Worm (Caenorhabditis elegans) whole organism, late embryonic: ENCODE results near the gene C12D8.13.

Experiments used
- C38D4.7 ChIP-seq: fragments of 200-800 bp; sonication (Bioruptor generic); optimal IDR thresholded peaks from 2 replicates; lab custom pipeline; 2018; ENCODE audit warnings: mild to moderate bottlenecking, missing genetic modification characterization, moderate library complexity, missing compliant biosample characterization
- F13H6.1 ChIP-seq: sonication (generic microtip); optimal IDR thresholded peaks from 2 replicates; lab custom pipeline; 2016; ENCODE audit warnings: missing genetic modification characterization, missing compliant biosample characterization
- T23F11.4 ChIP-seq: fragments of 200-800 bp; sonication (Bioruptor generic); optimal IDR thresholded peaks from 2 replicates; lab custom pipeline; 2018; ENCODE audit warnings: mild to moderate bottlenecking, missing genetic modification characterization, missing compliant biosample characterization
- Y22D7AL.16 ChIP-seq: sonication (generic microtip); optimal IDR thresholded peaks from 2 replicates; lab custom pipeline; 2016; ENCODE audit warnings: missing genetic modification characterization, missing compliant biosample characterization
- ahr-1 ChIP-seq: sonication (generic microtip); optimal IDR thresholded peaks from 2 replicates; lab custom pipeline; 2016; ENCODE audit warnings: missing genetic modification characterization, missing compliant biosample characterization
- ama-1 ChIP-seq: fragments of 150-350 bp; optimal IDR thresholded peaks from 2 replicates; lab custom pipeline; 2014
- ceh-14 ChIP-seq: sonication (generic microtip); optimal IDR thresholded peaks from 2 replicates; lab custom pipeline; 2016; ENCODE audit warnings: missing genotype, missing genetic modification characterization, missing compliant biosample characterization
- ceh-18 ChIP-seq: sonication (generic microtip); optimal IDR thresholded peaks from 2 replicates; lab custom pipeline; 2016; ENCODE audit warnings: missing genetic modification characterization, missing compliant biosample characterization
- ceh-22 ChIP-seq: sonication (generic microtip); optimal IDR thresholded peaks from 2 replicates; lab custom pipeline; 2017; ENCODE audit warnings: missing biosample characterization, missing genetic modification characterization
- ceh-24 ChIP-seq: sonication (generic microtip); optimal IDR thresholded peaks from 2 replicates; lab custom pipeline; 2016; ENCODE audit warnings: mild to moderate bottlenecking, missing genetic modification characterization, missing compliant biosample characterization
- ceh-45 ChIP-seq: fragments of 200-800 bp; sonication (Bioruptor generic); IDR thresholded peaks from 2 replicates; pipeline ENCODE4 v1.3.6; 2022; ENCODE audit warnings: missing genetic modification reagents, missing genetic modification characterization, missing compliant biosample characterization
- che-1 ChIP-seq: sonication (generic microtip); optimal IDR thresholded peaks from 2 replicates; lab custom pipeline; 2016; ENCODE audit warnings: mild to moderate bottlenecking, missing genetic modification characterization, missing compliant biosample characterization
- elt-2 ChIP-seq: sonication (generic microtip); optimal IDR thresholded peaks from 2 replicates; lab custom pipeline; 2016; ENCODE audit warnings: missing genetic modification reagents, missing genetic modification characterization, missing compliant biosample characterization
- elt-4 ChIP-seq: sonication (generic microtip); optimal IDR thresholded peaks from 2 replicates; lab custom pipeline; 2016; ENCODE audit warnings: missing genetic modification characterization, missing compliant biosample characterization
- fkh-6 ChIP-seq: sonication (generic microtip); optimal IDR thresholded peaks from 2 replicates; lab custom pipeline; 2016; ENCODE audit warnings: missing genetic modification characterization, missing compliant biosample characterization
- hlh-30 ChIP-seq: sonication (generic microtip); optimal IDR thresholded peaks from 2 replicates; lab custom pipeline; 2017; ENCODE audit warnings: antibody characterized with exemption, missing genetic modification characterization, missing compliant biosample characterization; ENCODE audit not compliant: insufficient read depth
- hlh-6 ChIP-seq: sonication (generic microtip); optimal IDR thresholded peaks from 2 replicates; lab custom pipeline; 2016; ENCODE audit warnings: missing genotype, missing genetic modification characterization, missing compliant biosample characterization
- lim-6 ChIP-seq: sonication (generic microtip); optimal IDR thresholded peaks from 2 replicates; lab custom pipeline; 2016; ENCODE audit warnings: missing genetic modification characterization, missing compliant biosample characterization
- nhr-232 ChIP-seq: sonication (generic microtip); optimal IDR thresholded peaks from 2 replicates; lab custom pipeline; 2016; ENCODE audit warnings: missing genetic modification characterization, missing compliant biosample characterization
- npax-4 ChIP-seq: sonication (generic microtip); optimal IDR thresholded peaks from 2 replicates; lab custom pipeline; 2016; ENCODE audit warnings: missing genetic modification characterization, missing compliant biosample characterization
- pag-3 ChIP-seq: sonication (generic microtip); optimal IDR thresholded peaks from 2 replicates; lab custom pipeline; 2016; ENCODE audit warnings: missing compliant biosample characterization, missing genetic modification characterization, borderline replicate concordance
- pat-9 ChIP-seq: fragments of 200-800 bp; sonication (Bioruptor generic); optimal IDR thresholded peaks from 2 replicates; lab custom pipeline; 2018; ENCODE audit warnings: mild to moderate bottlenecking, missing genetic modification characterization, moderate library complexity, missing compliant biosample characterization
- pha-4 ChIP-seq: fragments of 150-350 bp; optimal IDR thresholded peaks from 2 replicates; lab custom pipeline; 2018; ENCODE audit warnings: missing biosample characterization, missing genetic modification reagents, missing genetic modification characterization
- pqm-1 ChIP-seq: sonication (generic microtip); optimal IDR thresholded peaks from 2 replicates; lab custom pipeline; 2016; ENCODE audit warnings: missing genetic modification characterization, missing compliant biosample characterization
- pros-1 ChIP-seq: fragments of 150-350 bp; optimal IDR thresholded peaks from 2 replicates; lab custom pipeline; 2014; ENCODE audit warnings: missing biosample characterization, missing genetic modification reagents, missing genetic modification characterization
- ref-2 ChIP-seq: sonication (generic microtip); optimal IDR thresholded peaks from 2 replicates; lab custom pipeline; 2016; ENCODE audit warnings: missing genetic modification characterization, missing compliant biosample characterization
- rnt-1 ChIP-seq: sonication (generic microtip); optimal IDR thresholded peaks from 2 replicates; lab custom pipeline; 2016; ENCODE audit warnings: missing genetic modification characterization, missing compliant biosample characterization
- sdc-2 ChIP-seq: sonication (generic microtip); optimal IDR thresholded peaks from 2 replicates; lab custom pipeline; 2016; ENCODE audit warnings: missing genotype, missing genetic modification characterization, missing compliant biosample characterization
- tbx-2 ChIP-seq: sonication (generic microtip); optimal IDR thresholded peaks from 2 replicates; lab custom pipeline; 2016; ENCODE audit warnings: missing genetic modification characterization, missing compliant biosample characterization
- tbx-7 ChIP-seq: sonication (generic microtip); optimal IDR thresholded peaks from 2 replicates; lab custom pipeline; 2016; ENCODE audit warnings: missing genotype, missing genetic modification characterization, missing compliant biosample characterization
- ttx-3 ChIP-seq: sonication (generic microtip); optimal IDR thresholded peaks from 2 replicates; lab custom pipeline; 2016; ENCODE audit warnings: missing genetic modification reagents, missing genetic modification characterization, missing compliant biosample characterization
- unc-3 ChIP-seq, 2 experiments: fragments of 200-800 bp in 1 of 2; sonication (Bioruptor generic) in 1 of 2; sonication (generic microtip) in 1 of 2; conservative IDR thresholded peaks in 1 of 2; optimal IDR thresholded peaks in 1 of 2; 2 replicates each; pipeline versions ENCODE4 v1.3.6 to Lab custom; 2016 to 2022; ENCODE audit warnings: missing compliant biosample characterization in 2 of 2, missing genetic modification characterization in 2 of 2, missing genetic modification reagents in 1 of 2
- unc-42 ChIP-seq: sonication (generic microtip); optimal IDR thresholded peaks from 2 replicates; lab custom pipeline; 2016; ENCODE audit warnings: missing genotype, missing genetic modification characterization, missing compliant biosample characterization

The C12D8.13 gene

DNA sequence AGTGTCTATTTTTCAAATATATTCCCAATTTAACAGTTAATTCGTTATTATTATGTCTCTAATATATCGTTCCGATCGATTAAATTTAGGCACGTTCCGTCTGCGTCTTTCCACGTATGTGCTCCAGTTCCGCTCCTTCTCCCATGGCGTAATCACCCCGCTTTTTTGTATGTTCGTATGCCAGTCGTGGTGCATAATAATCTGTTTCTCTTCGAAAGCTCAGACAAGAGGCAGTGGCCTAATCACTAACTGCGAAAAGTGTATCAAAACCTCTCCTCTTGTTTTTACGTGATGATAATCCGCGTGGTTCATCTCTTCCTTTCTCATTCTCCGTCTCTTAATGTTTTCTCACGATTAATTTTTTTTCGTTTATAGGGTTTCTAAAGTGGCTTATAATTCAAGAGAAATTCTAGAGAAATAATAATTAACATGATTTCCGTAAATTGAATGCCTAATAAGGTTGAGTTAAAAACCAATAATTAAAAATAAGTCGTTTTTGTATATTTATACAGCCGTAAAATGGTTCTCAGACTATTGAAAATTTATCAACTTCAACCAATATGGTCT, 27.3 kb upstream of the C12D8.13 start:
- TF ChIP-seq ama-1 (lab: Kevin White, UChicago), result no peak
- TF ChIP-seq ceh-22 (tag; lab: Kevin White, UChicago), result no peak
- no peak for TF ChIP-seq hlh-6 (tag; lab: Kevin White, UChicago)
- TF ChIP-seq ceh-18 (tag; lab: Kevin White, UChicago), result no peak
- TF ChIP-seq sdc-2, result no peak
- TF ChIP-seq lim-6 (tag; lab: Kevin White, UChicago), result no peak
- no peak for TF ChIP-seq nhr-232
- no peak for TF ChIP-seq ceh-45 (GFP tag; lab: Robert Waterston, UW)
- TF ChIP-seq ttx-3 (tag; lab: Kevin White, UChicago), result no peak
- no peak for TF ChIP-seq hlh-30 (tag; lab: Kevin White, UChicago)
- no peak for TF ChIP-seq F13H6.1 (tag; lab: Kevin White, UChicago)
- no peak for TF ChIP-seq che-1 (tag; lab: Kevin White, UChicago)
- no peak for TF ChIP-seq ceh-14 (tag; lab: Kevin White, UChicago)
- no peak for TF ChIP-seq npax-4 (tag; lab: Kevin White, UChicago)
- TF ChIP-seq fkh-6 (tag; lab: Kevin White, UChicago), result no peak

DNA sequence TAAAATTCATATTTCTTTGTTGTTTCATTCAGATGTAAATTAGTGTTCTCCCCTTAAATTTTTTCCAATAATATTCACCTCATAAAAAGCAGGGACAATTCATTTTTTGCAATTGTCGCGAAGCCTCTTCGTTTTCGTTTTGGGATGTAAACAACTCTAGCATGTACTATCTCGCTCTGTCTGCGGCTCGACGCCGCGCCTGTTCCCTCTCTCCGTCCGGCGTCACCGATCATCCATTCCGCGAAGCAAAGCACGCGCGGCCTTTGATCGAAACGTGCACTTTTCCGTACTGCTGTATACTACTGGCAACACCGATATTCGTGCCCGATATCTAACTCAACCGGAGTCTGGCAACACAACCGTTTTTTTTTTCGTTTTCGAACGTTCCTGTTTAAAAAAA, 26.5 kb upstream of the C12D8.13 start:
- TF ChIP-seq pqm-1 (tag; lab: Kevin White, UChicago) (no peak), T23F11.4 (GFP tag; lab: Kevin White, UChicago) (no peak), sdc-2 (no peak), pha-4 (no peak), pat-9 (tag; lab: Kevin White, UChicago) (no peak), rnt-1 (no peak), pros-1 (tag; lab: Kevin White, UChicago) (no peak)

DNA sequence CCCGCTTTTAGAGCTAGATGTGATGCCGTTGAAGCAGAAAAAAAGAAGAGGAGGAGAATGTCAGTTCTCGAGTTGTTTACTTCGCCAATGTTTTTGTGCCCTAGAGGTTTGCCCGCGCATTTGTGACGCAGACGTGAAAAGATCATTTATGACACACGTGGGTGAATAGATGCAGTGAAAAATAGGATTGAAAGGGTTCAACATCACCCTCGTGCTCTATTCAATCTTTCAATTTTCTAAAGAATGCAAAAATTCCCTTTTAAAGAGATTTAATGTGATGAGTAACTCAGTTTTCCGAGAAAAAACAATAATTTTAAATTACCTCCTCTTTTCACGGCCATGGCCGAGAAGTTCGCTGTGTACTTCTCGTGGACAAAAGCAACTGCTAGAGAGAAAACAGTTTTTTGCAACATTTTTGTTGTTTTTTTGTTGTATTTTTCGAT, 26.0 kb upstream of the C12D8.13 start:
- no peak for TF ChIP-seq unc-3 (GFP tag; conservative IDR thresholded peaks at IDR 0.05; lab: Robert Waterston, UW)
- TF ChIP-seq unc-3 (tag; optimal IDR thresholded peaks at IDR 0.05; lab: Kevin White, UChicago), result no peak
- peak; percentile 17 for TF ChIP-seq unc-42 (tag; lab: Kevin White, UChicago)
- TF ChIP-seq ceh-24 (tag; lab: Kevin White, UChicago), result no peak
- TF ChIP-seq hlh-30 (tag; lab: Kevin White, UChicago), result peak; percentile 2

DNA sequence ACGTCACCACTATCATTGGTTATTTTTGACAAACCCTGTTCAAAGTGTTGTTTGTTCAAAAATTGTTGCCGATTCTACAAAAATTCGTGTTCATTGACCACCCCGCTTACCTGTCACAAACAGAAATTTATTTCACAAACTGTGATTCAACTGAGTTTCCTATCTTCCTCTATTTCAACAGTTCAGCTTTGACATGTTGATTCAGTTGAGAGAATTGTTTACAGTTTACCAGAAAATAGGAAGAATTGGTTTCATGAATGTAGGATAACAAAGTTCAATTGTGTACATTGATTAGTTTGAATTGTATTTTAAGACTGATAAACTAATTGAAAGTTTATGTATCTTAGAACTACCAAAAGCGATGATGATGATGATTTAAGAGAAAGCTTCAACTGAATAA, 25.1 kb upstream of the C12D8.13 start:
- TF ChIP-seq ahr-1 (tag; lab: Kevin White, UChicago) (no peak), C38D4.7 (GFP tag; lab: Kevin White, UChicago) (no peak), che-1 (tag; lab: Kevin White, UChicago) (no peak), tbx-2 (tag; lab: Kevin White, UChicago) (no peak), elt-4 (no peak), pha-4 (no peak), ama-1 (lab: Kevin White, UChicago) (no peak), pag-3 (tag; lab: Kevin White, UChicago) (no peak), tbx-7 (tag; lab: Kevin White, UChicago) (no peak), hlh-30 (tag; lab: Kevin White, UChicago) (no peak), ceh-45 (GFP tag; lab: Robert Waterston, UW) (no peak), ref-2 (no peak), Y22D7AL.16 (tag; lab: Kevin White, UChicago) (no peak)
- TF ChIP-seq, all 69 proteins: peak for 0

DNA sequence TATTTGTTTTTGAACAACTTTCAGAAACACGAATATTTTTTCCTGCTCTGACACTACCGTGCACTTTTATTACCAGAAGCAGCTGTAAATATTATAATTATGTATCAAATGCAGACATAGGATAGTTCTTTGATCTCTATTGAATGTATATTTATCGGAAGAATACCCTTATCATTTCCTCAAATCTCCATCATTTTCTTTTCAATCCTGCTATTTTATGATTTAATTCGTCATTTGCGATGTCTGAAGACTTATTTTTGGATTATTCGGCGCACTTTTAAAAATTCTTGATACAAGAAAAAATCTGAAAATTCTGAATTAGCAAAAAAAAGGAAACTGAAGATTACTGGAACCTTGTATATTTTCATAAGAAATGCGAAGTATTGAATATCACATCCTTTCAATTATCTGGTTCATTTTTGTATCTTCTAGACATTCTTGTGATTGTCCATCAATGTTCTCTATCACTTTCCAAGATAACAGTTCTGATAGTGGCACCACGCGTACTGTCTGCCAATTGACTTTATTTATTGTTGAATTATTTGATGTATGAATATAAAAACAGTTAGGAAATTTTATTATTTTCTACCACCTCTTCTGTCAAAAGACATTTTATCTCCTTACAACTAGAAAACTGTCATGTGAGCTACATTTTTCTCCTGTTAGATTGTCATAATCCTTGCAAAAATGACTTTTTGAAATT, 23.7 kb upstream of the C12D8.13 start:
- TF ChIP-seq tbx-7 (tag; lab: Kevin White, UChicago) (no peak), elt-2 (tag; lab: Kevin White, UChicago) (peak; percentile 76)
